Fruit fly (Drosophila melanogaster) whole organism, embryonic: ENCODE measurements around the gene IKKbeta.

Experiments used
- Aef1 ChIP-seq: fragments of 200-800 bp; sonication (Bioruptor generic); IDR thresholded peaks from 3 replicates; pipeline ENCODE4 v1.3.6; 2022; ENCODE audit warnings: missing biosample characterization, missing genetic modification characterization
- BtbVII ChIP-seq: fragments of 200-800 bp; sonication (Bioruptor generic); optimal IDR thresholded peaks from 3 replicates; lab custom pipeline; 2017; ENCODE audit warnings: missing biosample characterization, mild to moderate bottlenecking, missing genetic modification characterization
- CG10366 ChIP-seq: fragments of 200-800 bp; sonication (Bioruptor generic); IDR thresholded peaks from 2 replicates; pipeline ENCODE4 v1.3.6; 2022; ENCODE audit warnings: missing biosample characterization, missing genetic modification characterization
- CG10959 ChIP-seq: fragments of 200-800 bp; sonication (Bioruptor generic); IDR thresholded peaks from 2 replicates; pipeline ENCODE4 v1.3.6; 2022; ENCODE audit warnings: missing biosample characterization, missing genetic modification characterization
- CG11398 ChIP-seq: fragments of 200-800 bp; sonication (Bioruptor generic); optimal IDR thresholded peaks from 2 replicates; lab custom pipeline; 2016; ENCODE audit warnings: missing biosample characterization, missing genetic modification characterization
- CG11696 ChIP-seq: fragments of 200-800 bp; sonication (Bioruptor generic); IDR thresholded peaks from 2 replicates; pipeline ENCODE4 v1.3.6; 2022; ENCODE audit warnings: missing biosample characterization, missing genetic modification characterization
- CG12769 ChIP-seq: fragments of 200-800 bp; sonication (Bioruptor generic); optimal IDR thresholded peaks from 2 replicates; lab custom pipeline; 2019; ENCODE audit warnings: missing biosample characterization, mild to moderate bottlenecking, missing genetic modification characterization, moderate library complexity
- CG12942 ChIP-seq: fragments of 200-800 bp; sonication (Bioruptor generic); optimal IDR thresholded peaks from 3 replicates; lab custom pipeline; 2016; ENCODE audit warnings: missing biosample characterization, missing genetic modification characterization
- CG17328 ChIP-seq: fragments of 200-800 bp; sonication (Bioruptor generic); IDR thresholded peaks from 2 replicates; pipeline ENCODE4 v1.3.6; 2022; ENCODE audit warnings: missing biosample characterization, missing genetic modification characterization
- CG17568 ChIP-seq: fragments of 200-800 bp; sonication (Bioruptor generic); optimal IDR thresholded peaks from 2 replicates; lab custom pipeline; 2018; ENCODE audit warnings: missing biosample characterization, mild to moderate bottlenecking, missing genetic modification characterization, moderate library complexity
- CG1832 ChIP-seq: fragments of 200-800 bp; sonication (Bioruptor generic); optimal IDR thresholded peaks from 2 replicates; lab custom pipeline; 2017; ENCODE audit warnings: missing biosample characterization, mild to moderate bottlenecking, missing genetic modification characterization, inconsistent platforms
- CG2129 ChIP-seq: fragments of 200-800 bp; sonication (Bioruptor generic); IDR thresholded peaks from 2 replicates; pipeline ENCODE4 v1.3.6; 2022; ENCODE audit warnings: missing biosample characterization, missing genetic modification characterization; ENCODE audit not compliant: partially characterized antibody
- CG30403 ChIP-seq: fragments of 200-800 bp; sonication (Bioruptor generic); optimal IDR thresholded peaks from 3 replicates; lab custom pipeline; 2016; ENCODE audit warnings: missing biosample characterization, missing genetic modification characterization
- CG3065 ChIP-seq: fragments of 200-800 bp; sonication (Bioruptor generic); optimal IDR thresholded peaks from 2 replicates; lab custom pipeline; 2016; ENCODE audit warnings: missing biosample characterization, missing genetic modification characterization
- CG7839 ChIP-seq: fragments of 200-800 bp; sonication (Bioruptor generic); optimal IDR thresholded peaks from 3 replicates; lab custom pipeline; 2018; ENCODE audit warnings: missing biosample characterization, mild to moderate bottlenecking, missing genetic modification characterization, moderate library complexity
- CG9817 ChIP-seq: fragments of 200-800 bp; sonication (Bioruptor generic); optimal IDR thresholded peaks from 2 replicates; lab custom pipeline; 2018; ENCODE audit warnings: missing biosample characterization, mild to moderate bottlenecking, missing genetic modification characterization, moderate library complexity
- CTCF ChIP-seq: fragments of 200-800 bp; sonication (Bioruptor generic); optimal IDR thresholded peaks from 2 replicates; lab custom pipeline; 2017; ENCODE audit warnings: missing biosample characterization, mild to moderate bottlenecking, missing genetic modification characterization, moderate library complexity
- Chrac-16 ChIP-seq: fragments of 200-800 bp; sonication (Bioruptor generic); optimal IDR thresholded peaks from 3 replicates; lab custom pipeline; 2016; ENCODE audit warnings: missing biosample characterization, missing genetic modification characterization
- Dad ChIP-seq: fragments of 200-800 bp; sonication (Bioruptor generic); optimal IDR thresholded peaks from 3 replicates; lab custom pipeline; 2016; ENCODE audit warnings: missing biosample characterization, missing genetic modification characterization
- Dek ChIP-seq: fragments of 200-800 bp; sonication (Bioruptor generic); optimal IDR thresholded peaks from 3 replicates; lab custom pipeline; 2019; ENCODE audit warnings: missing biosample characterization, mild to moderate bottlenecking, missing genetic modification characterization, moderate library complexity
- Max ChIP-seq: fragments of 200-800 bp; sonication (Bioruptor generic); optimal IDR thresholded peaks from 2 replicates; lab custom pipeline; 2016; ENCODE audit warnings: missing biosample characterization, mild to moderate bottlenecking, missing genetic modification characterization
- Med ChIP-seq: fragments of 200-800 bp; sonication (Bioruptor generic); peaks from one replicate; lab custom pipeline; 2016; ENCODE audit warnings: missing biosample characterization, missing genetic modification characterization, mild to moderate bottlenecking, inconsistent platforms, moderate library complexity
- Mrtf ChIP-seq: fragments of 200-800 bp; sonication (Bioruptor generic); IDR thresholded peaks from 3 replicates; pipeline ENCODE4 v1.3.6; 2022; ENCODE audit warnings: missing biosample characterization, missing genetic modification characterization
- NFAT ChIP-seq: fragments of 200-800 bp; sonication (Bioruptor generic); IDR thresholded peaks from 2 replicates; pipeline ENCODE4 v1.3.6; 2022; ENCODE audit warnings: missing biosample characterization, missing genetic modification characterization
- Nf-YB ChIP-seq: fragments of 200-800 bp; sonication (Bioruptor generic); optimal IDR thresholded peaks from 3 replicates; lab custom pipeline; 2019; ENCODE audit warnings: missing biosample characterization, mild to moderate bottlenecking, missing genetic modification characterization, moderate library complexity
- Sry-δ ChIP-seq: fragments of 200-800 bp; sonication (Bioruptor generic); optimal IDR thresholded peaks from 2 replicates; lab custom pipeline; 2016; ENCODE audit warnings: missing biosample characterization, missing genetic modification characterization
- Trl ChIP-seq, 3 experiments: fragments of >200 bp in 2 of 3; fragments of 200-800 bp in 1 of 3; sonication (Bioruptor generic) in 1 of 3; optimal IDR thresholded peaks; 2 replicates in 1 of 3; 3 replicates in 2 of 3; lab custom pipeline; 2016 to 2017; ENCODE audit warnings: missing biosample characterization in 1 of 3, missing genetic modification characterization in 1 of 3
- Vsx1 ChIP-seq: fragments of 200-800 bp; sonication (Bioruptor generic); optimal IDR thresholded peaks from 2 replicates; lab custom pipeline; 2017; ENCODE audit warnings: missing biosample characterization, mild to moderate bottlenecking, missing genetic modification characterization, missing genetic modification reagents
- ato ChIP-seq: fragments of 200-800 bp; sonication (Bioruptor generic); IDR thresholded peaks from 2 replicates; pipeline ENCODE4 v1.3.6; 2022; ENCODE audit warnings: missing biosample characterization, missing genetic modification characterization; ENCODE audit not compliant: partially characterized antibody
- az2 ChIP-seq: fragments of 200-800 bp; sonication (Bioruptor generic); optimal IDR thresholded peaks from 3 replicates; lab custom pipeline; 2016; ENCODE audit warnings: missing biosample characterization, missing genetic modification characterization
- corto ChIP-seq: fragments of 200-800 bp; sonication (Bioruptor generic); optimal IDR thresholded peaks from 2 replicates; lab custom pipeline; 2016; ENCODE audit warnings: missing biosample characterization, mild to moderate bottlenecking, missing genetic modification characterization, moderate library complexity
- da ChIP-seq: fragments of 200-800 bp; sonication (Bioruptor generic); optimal IDR thresholded peaks from 2 replicates; lab custom pipeline; 2016; ENCODE audit warnings: missing biosample characterization, missing genetic modification characterization
- disco-r ChIP-seq: fragments of 200-800 bp; sonication (Bioruptor generic); optimal IDR thresholded peaks from 2 replicates; lab custom pipeline; 2016; ENCODE audit warnings: missing biosample characterization, missing genetic modification characterization
- dpn ChIP-seq, 2 experiments: fragments of 200-800 bp; sonication (Bioruptor generic); optimal IDR thresholded peaks; 3 replicates each; lab custom pipeline; 2016; ENCODE audit warnings: missing biosample characterization in 2 of 2, missing genetic modification characterization in 2 of 2
- dysf ChIP-seq: fragments of 200-800 bp; sonication (Bioruptor generic); IDR thresholded peaks from 3 replicates; pipeline ENCODE4 v1.3.6; 2022; ENCODE audit warnings: missing biosample characterization, missing genetic modification characterization
- exex ChIP-seq: fragments of 200-800 bp; sonication (Bioruptor generic); optimal IDR thresholded peaks from 4 replicates; lab custom pipeline; 2018; ENCODE audit warnings: missing biosample characterization, mild to moderate bottlenecking, missing genetic modification characterization, moderate library complexity
- eyg ChIP-seq: fragments of 200-800 bp; sonication (Bioruptor generic); optimal IDR thresholded peaks from 3 replicates; lab custom pipeline; 2016; ENCODE audit warnings: missing biosample characterization, missing genetic modification characterization
- fu2 ChIP-seq: fragments of 200-800 bp; sonication (Bioruptor generic); optimal IDR thresholded peaks from 2 replicates; lab custom pipeline; 2016; ENCODE audit warnings: missing biosample characterization, missing genetic modification characterization
- gt ChIP-seq: fragments of 200-800 bp; sonication (Bioruptor generic); IDR thresholded peaks from 2 replicates; pipeline ENCODE4 v1.3.6; 2022; ENCODE audit warnings: missing biosample characterization, missing genetic modification characterization
- nom ChIP-seq: fragments of 200-800 bp; sonication (Bioruptor generic); optimal IDR thresholded peaks from 2 replicates; lab custom pipeline; 2017; ENCODE audit warnings: missing biosample characterization, missing genetic modification characterization, mild to moderate bottlenecking, moderate library complexity, missing genetic modification reagents
- p53 ChIP-seq: fragments of 200-800 bp; sonication (Bioruptor generic); optimal IDR thresholded peaks from 2 replicates; lab custom pipeline; 2016; ENCODE audit warnings: missing biosample characterization, missing genetic modification characterization
- peb ChIP-seq: fragments of 200-800 bp; sonication (Bioruptor generic); IDR thresholded peaks from 2 replicates; pipeline ENCODE4 v1.3.6; 2022; ENCODE audit warnings: missing biosample characterization, missing genetic modification characterization
- pfk ChIP-seq: fragments of 200-800 bp; sonication (Bioruptor generic); optimal IDR thresholded peaks from 2 replicates; lab custom pipeline; 2018; ENCODE audit warnings: missing biosample characterization, mild to moderate bottlenecking, missing genetic modification characterization, moderate library complexity
- phol ChIP-seq: fragments of 200-800 bp; sonication (Bioruptor generic); optimal IDR thresholded peaks from 3 replicates; lab custom pipeline; 2018; ENCODE audit warnings: missing biosample characterization, mild to moderate bottlenecking, missing genetic modification characterization, moderate library complexity
- pros ChIP-seq: fragments of 200-800 bp; sonication (Bioruptor generic); optimal IDR thresholded peaks from 3 replicates; lab custom pipeline; 2019; ENCODE audit warnings: missing biosample characterization, mild to moderate bottlenecking, missing genetic modification characterization, moderate library complexity
- sd ChIP-seq: fragments of 200-800 bp; sonication (Bioruptor generic); optimal IDR thresholded peaks from 3 replicates; lab custom pipeline; 2018; ENCODE audit warnings: missing biosample characterization, mild to moderate bottlenecking, missing genetic modification characterization, moderate library complexity
- so ChIP-seq: fragments of 200-800 bp; sonication (Bioruptor generic); IDR thresholded peaks from 3 replicates; pipeline ENCODE4 v1.3.6; 2022; ENCODE audit warnings: missing biosample characterization, missing genetic modification characterization
- trh ChIP-seq: fragments of 200-800 bp; sonication (Bioruptor generic); optimal IDR thresholded peaks from 2 replicates; lab custom pipeline; 2016; ENCODE audit warnings: missing biosample characterization, missing genetic modification characterization
- vvl ChIP-seq: fragments of 200-800 bp; sonication (Bioruptor generic); IDR thresholded peaks from 2 replicates; pipeline ENCODE4 v1.3.6; 2022; ENCODE audit warnings: missing biosample characterization, missing genetic modification characterization

Gene IKKbeta

DNA sequence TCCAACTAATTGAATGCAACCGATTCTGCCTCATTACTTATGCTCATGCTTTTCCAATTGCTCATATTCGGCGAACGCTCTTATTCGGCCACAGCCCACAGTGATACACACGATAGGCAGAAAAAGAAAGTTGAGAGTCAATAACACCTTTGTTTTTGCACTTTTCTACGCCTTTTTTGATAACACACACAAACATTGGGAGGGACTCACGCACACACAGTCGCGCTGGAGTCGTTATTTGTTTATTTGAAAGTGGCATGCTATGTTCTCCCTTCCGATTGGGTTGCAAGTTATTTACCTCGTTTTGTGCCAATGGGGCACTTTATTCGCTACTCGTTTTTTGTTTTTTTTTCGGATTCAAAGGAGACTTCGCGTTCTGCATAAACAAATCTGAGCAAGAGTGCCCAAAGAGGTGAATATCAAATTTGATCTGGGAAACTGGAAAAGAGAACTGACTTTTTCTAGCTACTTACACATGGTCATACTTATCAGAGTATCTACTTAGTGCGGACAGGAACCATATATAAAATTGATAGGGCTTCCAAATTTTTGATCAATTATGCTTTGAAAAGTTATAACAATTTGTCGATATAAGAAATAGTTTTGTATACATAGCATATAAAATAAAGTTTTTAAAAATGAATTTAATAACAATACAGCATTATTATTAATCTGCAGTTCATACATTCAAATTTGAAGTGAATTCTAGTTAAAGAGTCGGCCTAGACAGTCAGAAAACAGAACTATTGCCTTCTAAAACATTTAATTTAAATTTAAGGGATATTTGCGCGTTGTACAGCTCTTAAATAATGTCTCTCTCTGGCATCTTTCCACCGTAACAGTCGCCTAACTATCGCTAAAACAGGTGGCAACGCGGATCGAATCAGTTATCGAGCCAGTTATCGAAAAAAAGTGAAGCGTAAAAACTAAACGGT, 49.4 kb upstream of the IKKbeta start, which contains the start of the genes Mhcl and Akt (continued):
- TF ChIP-seq Vsx1 (GFP tag; lab: Kevin White, UChicago): no peak
- TF ChIP-seq CG17568 (GFP tag; lab: Kevin White, UChicago): no peak
- peak; percentile 11 for TF ChIP-seq az2 (GFP tag; lab: Kevin White, UChicago)
- peak; percentile 39; the same call in 1 of the 2 replicates for TF ChIP-seq NFAT (GFP tag; lab: Robert Waterston, UW)
- no peak for TF ChIP-seq pfk (GFP tag; lab: Kevin White, UChicago)
- TF ChIP-seq Chrac-16 (GFP tag; lab: Kevin White, UChicago): peak; percentile 17
- peak; percentile 35; the same call in 1 of the 2 replicates for TF ChIP-seq CG2129 (GFP tag; lab: Robert Waterston, UW)
- TF ChIP-seq trh (GFP tag; lab: Kevin White, UChicago): no peak
- no peak for TF ChIP-seq Dek (tag; lab: Kevin White, UChicago)
- no peak for TF ChIP-seq CG12769 (tag; lab: Kevin White, UChicago)
- TF ChIP-seq peb (GFP tag; lab: Robert Waterston, UW): no peak
- no peak for TF ChIP-seq CG17328
- TF ChIP-seq dysf: no peak
- TF ChIP-seq CG11696 (GFP tag; lab: Robert Waterston, UW): no peak
- TF ChIP-seq fu2 (GFP tag; lab: Kevin White, UChicago): no peak
- TF ChIP-seq Trl (optimal IDR thresholded peaks at IDR 0.05; lab: Kevin White, UChicago): peak in 1 of 2 experiments; percentile 20
- TF ChIP-seq Trl (GFP tag; optimal IDR thresholded peaks at IDR 0.05; lab: Kevin White, UChicago): no peak
- TF ChIP-seq Dad (GFP tag; lab: Kevin White, UChicago): no peak
- no peak for TF ChIP-seq CG11398
- peak; percentile 19 for TF ChIP-seq nom (GFP tag; lab: Kevin White, UChicago)
- no peak for TF ChIP-seq ato (GFP tag; lab: Robert Waterston, UW)
- no peak for TF ChIP-seq CG9817 (tag; lab: Kevin White, UChicago)
- peak; percentile 73 for TF ChIP-seq Sry-δ (GFP tag; lab: Kevin White, UChicago)
- TF ChIP-seq BtbVII (GFP tag; lab: Kevin White, UChicago): peak; percentile 25
- TF ChIP-seq CG10959 (GFP tag; lab: Robert Waterston, UW): no peak
- TF ChIP-seq CG3065: no peak
- peak; percentile 15 for TF ChIP-seq CG30403
- no peak for TF ChIP-seq gt (GFP tag; lab: Robert Waterston, UW)
- TF ChIP-seq CG12942: peak; percentile 6
- TF ChIP-seq CTCF: peak; percentile 26
- peak; percentile 61 for TF ChIP-seq phol (tag; lab: Kevin White, UChicago)
- no peak; the same call in 1 of the 2 replicates for TF ChIP-seq vvl
- TF ChIP-seq so: no peak
- TF ChIP-seq Aef1 (GFP tag; lab: Robert Waterston, UW): no peak
- no peak for TF ChIP-seq CG1832
- TF ChIP-seq CG10366 (GFP tag; lab: Robert Waterston, UW): peak; percentile 20; the same call in 1 of the 2 replicates
- TF ChIP-seq pros (GFP tag; lab: Kevin White, UChicago): no peak
- TF ChIP-seq da: no peak
- no peak for TF ChIP-seq eyg
- TF ChIP-seq p53: no peak
- TF ChIP-seq Max (GFP tag; lab: Kevin White, UChicago): peak; percentile 64
- TF ChIP-seq disco-r (GFP tag; lab: Kevin White, UChicago): no peak
- no peak for TF ChIP-seq Nf-YB (GFP tag; lab: Kevin White, UChicago)
- TF ChIP-seq dpn (GFP tag; optimal IDR thresholded peaks at IDR 0.05; lab: Kevin White, UChicago): peak; percentile 10 to 37
- TF ChIP-seq exex (tag; lab: Kevin White, UChicago): no peak
- no peak for TF ChIP-seq Med (GFP tag; lab: Kevin White, UChicago)
- TF ChIP-seq corto (GFP tag; lab: Kevin White, UChicago): no peak
- no peak for TF ChIP-seq sd (tag; lab: Kevin White, UChicago)
- TF ChIP-seq Mrtf: no peak
- no peak for TF ChIP-seq CG7839 (tag; lab: Kevin White, UChicago)
